Worm (Caenorhabditis elegans): ENCODE measurements around the gene twk-35.

twk-35 gene

DNA sequence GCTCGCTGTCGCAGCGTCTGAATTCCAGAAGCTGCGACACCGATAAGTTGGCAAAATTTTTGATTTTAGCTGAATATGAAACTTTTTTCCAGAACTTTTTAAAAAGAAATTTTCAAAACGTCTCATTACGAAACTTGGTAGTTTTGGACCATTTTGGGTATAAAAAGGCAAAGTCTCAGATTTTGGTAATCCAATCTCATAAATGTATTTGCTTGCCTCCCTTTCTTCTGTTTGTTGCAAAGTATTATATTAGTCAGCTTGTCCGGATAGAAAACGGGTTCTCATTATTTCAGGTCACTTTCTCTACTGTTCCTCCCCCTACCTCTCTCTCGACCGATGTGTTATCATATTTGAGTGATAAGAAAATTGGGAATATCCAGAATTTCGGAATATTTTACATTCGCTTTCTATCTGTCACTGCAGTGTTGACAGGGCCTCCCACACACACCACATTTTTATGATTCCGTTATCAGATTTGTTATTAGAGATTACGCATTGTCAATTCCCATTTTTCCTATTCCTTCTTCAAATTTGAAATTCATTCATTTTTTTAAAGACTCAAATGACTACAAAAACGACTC, 9.1 kb upstream of the twk-35 start, which contains the start of gene F31D4.5:
TSS of gene F31D4.5 (plus strand) at position 491 of the 581 bp plus-strand sequence.
- no peak for TF ChIP-seq snpc-4 (tag; optimal IDR thresholded peaks at IDR 0.05)
- no peak for TF ChIP-seq nhr-111 (GFP tag; optimal IDR thresholded peaks at IDR 0.05)
- no peak for TF ChIP-seq Y75B8A.6 (GFP tag; IDR thresholded peaks at IDR 0.05)
- no peak for TF ChIP-seq cey-2 (tag; optimal IDR thresholded peaks at IDR 0.05; ENCODE audit: borderline replicate concordance, insufficient read depth)
- TF ChIP-seq nhr-10 (tag; optimal IDR thresholded peaks at IDR 0.05), result no peak
- TF ChIP-seq unc-62 (GFP tag; optimal IDR thresholded peaks at IDR 0.05 in 1 of 2), result peak in 1 of 2 experiments; percentile 81
- no peak for TF ChIP-seq unc-62 (tag; optimal IDR thresholded peaks at IDR 0.05)
- no peak for TF ChIP-seq ceh-62 (tag; optimal IDR thresholded peaks at IDR 0.05)
- TF ChIP-seq nhr-42 (GFP tag; IDR thresholded peaks at IDR 0.05), result no peak
- no peak for TF ChIP-seq daf-16 (GFP tag; optimal IDR thresholded peaks at IDR 0.05)
- peak; percentile 56 for TF ChIP-seq daf-16 (tag; optimal IDR thresholded peaks at IDR 0.05)
- TF ChIP-seq lin-38 (GFP tag; IDR thresholded peaks at IDR 0.05), result no peak
- TF ChIP-seq madf-9 (GFP tag; conservative IDR thresholded peaks at IDR 0.05), result no peak
- no peak for TF ChIP-seq attf-4 (tag; optimal IDR thresholded peaks at IDR 0.05)
- TF ChIP-seq daf-12 (tag; optimal IDR thresholded peaks at IDR 0.05), result no peak

DNA sequence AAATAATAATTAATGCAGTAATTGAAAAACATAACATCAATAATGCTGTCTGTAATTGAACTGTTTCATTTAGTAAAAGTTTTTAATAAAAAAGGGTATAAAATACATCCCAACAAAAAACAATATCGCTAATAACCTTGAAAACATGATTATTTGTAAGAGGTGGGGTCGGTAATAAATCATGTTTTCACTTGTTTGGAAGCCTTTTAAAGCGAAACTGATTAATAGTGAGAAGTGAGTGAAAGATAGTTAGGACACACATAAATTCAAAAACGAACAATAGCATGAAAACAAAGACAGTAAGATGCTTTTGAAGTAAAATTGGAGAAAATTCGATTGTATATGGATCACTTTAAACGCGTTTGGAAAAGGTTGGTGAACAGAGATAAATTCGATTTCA, 1.7 kb upstream of the twk-35 start, which contains the start of gene try-4:
TSS of gene try-4 (minus strand) at position 74 of the 400 bp plus-strand sequence.
- TF ChIP-seq nhr-28 (tag; optimal IDR thresholded peaks at IDR 0.05) (peak; percentile 10), nhr-237 (tag; optimal IDR thresholded peaks at IDR 0.05) (no peak), nhr-42 (GFP tag; IDR thresholded peaks at IDR 0.05) (no peak), unc-62 (GFP tag; optimal IDR thresholded peaks at IDR 0.05 in 1 of 2) (peak in 1 of 2 experiments; percentile 97), unc-62 (tag; optimal IDR thresholded peaks at IDR 0.05) (no peak), F44E2.7 (GFP tag; IDR thresholded peaks at IDR 0.05) (no peak), cey-2 (tag; optimal IDR thresholded peaks at IDR 0.05; ENCODE audit: borderline replicate concordance, insufficient read depth) (no peak), lin-29 (GFP tag; IDR thresholded peaks at IDR 0.05) (no peak), madf-5 (GFP tag; IDR thresholded peaks at IDR 0.05) (no peak), daf-16 (GFP tag; optimal IDR thresholded peaks at IDR 0.05) (no peak), daf-16 (tag; optimal IDR thresholded peaks at IDR 0.05) (no peak), nhr-102 (tag; optimal IDR thresholded peaks at IDR 0.05) (no peak), saeg-2 (GFP tag; IDR thresholded peaks at IDR 0.05) (no peak), gei-8 (GFP tag; optimal IDR thresholded peaks at IDR 0.05) (no peak), dpl-1 (GFP tag; optimal IDR thresholded peaks at IDR 0.05) (no peak), ZK546.5 (tag; optimal IDR thresholded peaks at IDR 0.05) (no peak), hif-1 (tag; optimal IDR thresholded peaks at IDR 0.05) (no peak), nhr-11 (tag; optimal IDR thresholded peaks at IDR 0.05) (no peak), tag-97 (GFP tag; IDR thresholded peaks at IDR 0.05) (no peak)

DNA sequence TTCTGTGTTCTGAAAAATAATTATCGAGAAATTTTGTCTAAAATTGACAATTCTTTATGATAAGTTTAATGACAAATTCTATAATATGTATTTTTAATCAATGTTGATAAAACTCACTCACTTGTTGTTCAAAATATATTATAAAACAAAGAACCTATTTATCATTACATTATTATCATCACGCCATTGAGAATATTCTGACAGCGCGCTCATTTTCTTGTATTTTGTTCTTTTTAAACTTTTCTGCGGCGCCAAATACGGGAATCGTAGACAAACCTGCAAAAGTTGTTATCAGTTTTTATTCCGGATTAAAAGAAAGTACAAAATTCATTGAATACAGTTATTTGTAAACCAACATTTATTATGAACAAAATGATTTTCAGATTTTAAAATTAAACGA, 3.6 kb downstream of the twk-35 start:
- TF ChIP-seq zip-11 (GFP tag; IDR thresholded peaks at IDR 0.05) (no peak), lsy-2 (tag; optimal IDR thresholded peaks at IDR 0.05) (peak in 1 of 2 experiments; percentile 27), daf-16 (GFP tag; optimal IDR thresholded peaks at IDR 0.05) (no peak), daf-16 (tag; optimal IDR thresholded peaks at IDR 0.05) (peak; percentile 96), Y48G9A.11 (GFP tag; IDR thresholded peaks at IDR 0.05) (no peak), gei-8 (GFP tag; optimal IDR thresholded peaks at IDR 0.05) (no peak), nhr-28 (tag; optimal IDR thresholded peaks at IDR 0.05) (peak; percentile 18), mep-1 (tag; optimal IDR thresholded peaks at IDR 0.05) (peak; percentile 59), aha-1 (tag) (no peak), vab-7 (GFP tag; IDR thresholded peaks at IDR 0.05) (no peak), zfp-2 (tag; optimal IDR thresholded peaks at IDR 0.05) (no peak), snpc-4 (tag; optimal IDR thresholded peaks at IDR 0.05) (no peak), F10B5.3 (tag; optimal IDR thresholded peaks at IDR 0.05) (no peak), R02D3.7 (tag; optimal IDR thresholded peaks at IDR 0.05) (no peak), egl-27 (tag; optimal IDR thresholded peaks at IDR 0.05) (no peak), ztf-11 (tag; optimal IDR thresholded peaks at IDR 0.05) (no peak), dpl-1 (GFP tag; optimal IDR thresholded peaks at IDR 0.05) (no peak), lin-13 (GFP tag; optimal IDR thresholded peaks at IDR 0.05) (no peak), ztf-7 (tag; optimal IDR thresholded peaks at IDR 0.05) (no peak), aly-2 (tag; optimal IDR thresholded peaks at IDR 0.05) (no peak), T20F7.1 (GFP tag; optimal IDR thresholded peaks at IDR 0.05) (peak; percentile 48), dmd-6 (GFP tag; IDR thresholded peaks at IDR 0.05) (peak; percentile 68), rbr-2 (tag; optimal IDR thresholded peaks at IDR 0.05) (no peak), cey-2 (tag; optimal IDR thresholded peaks at IDR 0.05; ENCODE audit: borderline replicate concordance, insufficient read depth) (no peak), dve-1 (tag; optimal IDR thresholded peaks at IDR 0.05; ENCODE audit: insufficient read depth) (peak; percentile 70), F37D6.2 (tag; optimal IDR thresholded peaks at IDR 0.05) (no peak), mdl-1 (tag; optimal IDR thresholded peaks at IDR 0.05) (no peak)

Measured in whole organism, L4 larva.